Fruit fly (Drosophila melanogaster) whole organism, wandering third instar larva: ENCODE data around the gene CG2202.

Experiments
- Abd-B ChIP-seq: fragments of >200 bp; optimal IDR thresholded peaks from 2 replicates; lab custom pipeline; 2017; ENCODE audit warnings: missing biosample characterization, missing genetic modification characterization
- CG32264 ChIP-seq: fragments of 200-800 bp; sonication (Bioruptor generic); optimal IDR thresholded peaks from 2 replicates; lab custom pipeline; 2016; ENCODE audit warnings: missing biosample characterization, missing genetic modification characterization
- CG9705 ChIP-seq: fragments of 200-800 bp; sonication (Bioruptor generic); optimal IDR thresholded peaks from 2 replicates; lab custom pipeline; 2018; ENCODE audit warnings: missing biosample characterization, mild to moderate bottlenecking, missing genetic modification characterization
- CrebA ChIP-seq: fragments of 200-800 bp; sonication (Bioruptor generic); optimal IDR thresholded peaks from 2 replicates; lab custom pipeline; 2016; ENCODE audit warnings: missing biosample characterization, mild to moderate bottlenecking, missing genetic modification characterization, borderline replicate concordance
- Dfd ChIP-seq: fragments of >200 bp; optimal IDR thresholded peaks from 2 replicates; lab custom pipeline; 2017; ENCODE audit warnings: missing biosample characterization, missing genetic modification characterization
- Dif ChIP-seq: fragments of 200-275, 200-300 bp; sonication (Bioruptor generic); optimal IDR thresholded peaks from 2 replicates; lab custom pipeline; 2018; ENCODE audit warnings: missing biosample characterization, missing genetic modification characterization; ENCODE audit not compliant: partially characterized antibody
- GATAd ChIP-seq: sonication (Bioruptor generic); optimal IDR thresholded peaks from 2 replicates; lab custom pipeline; 2016; ENCODE audit warnings: missing biosample characterization, missing genetic modification characterization
- HLH106 ChIP-seq: fragments of 200-800 bp; optimal IDR thresholded peaks from 3 replicates; lab custom pipeline; 2019; ENCODE audit warnings: missing biosample characterization, mild to moderate bottlenecking, missing genetic modification characterization, moderate library complexity
- Hnf4 ChIP-seq: fragments of 200-800 bp; sonication (Bioruptor generic); optimal IDR thresholded peaks from 2 replicates; lab custom pipeline; 2016; ENCODE audit warnings: missing biosample characterization, mild to moderate bottlenecking, missing genetic modification characterization
- Hr83 ChIP-seq: fragments of 200-300 bp; sonication (Bioruptor generic); optimal IDR thresholded peaks from 2 replicates; lab custom pipeline; 2016; ENCODE audit warnings: missing biosample characterization, mild to moderate bottlenecking, missing genetic modification characterization, moderate library complexity; ENCODE audit not compliant: poor library complexity, severe bottlenecking
- Jra ChIP-seq: sonication (Bioruptor generic); optimal IDR thresholded peaks from 2 replicates; lab custom pipeline; 2016; ENCODE audit warnings: missing biosample characterization, missing genetic modification characterization
- Mio ChIP-seq: sonication (Bioruptor generic); optimal IDR thresholded peaks from 2 replicates; lab custom pipeline; 2016; ENCODE audit warnings: missing biosample characterization, missing genetic modification characterization
- N ChIP-seq: fragments of >200 bp; optimal IDR thresholded peaks from 2 replicates; lab custom pipeline; 2018; ENCODE audit warnings: missing biosample characterization, missing external identifiers, missing genetic modification characterization
- Vsx2 ChIP-seq: fragments of 200-300, 225-300 bp; sonication (Bioruptor generic); optimal IDR thresholded peaks from 2 replicates; lab custom pipeline; 2018; ENCODE audit warnings: missing biosample characterization, missing genetic modification characterization; ENCODE audit not compliant: partially characterized antibody
- br ChIP-seq: fragments of 200-800 bp; sonication (Bioruptor generic); optimal IDR thresholded peaks from 2 replicates; lab custom pipeline; 2016; ENCODE audit warnings: missing biosample characterization, missing genetic modification characterization
- brk ChIP-seq: fragments of 200-800 bp; sonication (Bioruptor generic); optimal IDR thresholded peaks from 2 replicates; lab custom pipeline; 2016; ENCODE audit warnings: missing biosample characterization, mild to moderate bottlenecking, missing genetic modification characterization
- dl ChIP-seq, 2 experiments: fragments of 175-275, 200-275 bp in 1 of 2; fragments of 200-275 bp in 1 of 2; sonication (Bioruptor generic); optimal IDR thresholded peaks; lab custom pipeline; 2018; ENCODE audit warnings: mild to moderate bottlenecking in 2 of 2, missing biosample characterization in 2 of 2, missing genetic modification characterization in 2 of 2, moderate library complexity in 2 of 2; ENCODE audit not compliant: partially characterized antibody in 2 of 2, insufficient read depth in 1 of 2
- dsf ChIP-seq: sonication (Bioruptor generic); optimal IDR thresholded peaks from 2 replicates; lab custom pipeline; 2016; ENCODE audit warnings: missing biosample characterization, missing genetic modification characterization, borderline replicate concordance
- ey ChIP-seq: fragments of 200-800 bp; sonication (Bioruptor generic); optimal IDR thresholded peaks from 2 replicates; lab custom pipeline; 2016; ENCODE audit warnings: missing biosample characterization, missing genetic modification characterization
- foxo ChIP-seq, 2 experiments: fragments of 200-800 bp; sonication (Bioruptor generic); optimal IDR thresholded peaks; 2 replicates in 1 of 2; 3 replicates in 1 of 2; lab custom pipeline; 2016 to 2017; ENCODE audit warnings: missing biosample characterization in 2 of 2, missing genetic modification characterization in 2 of 2
- fru ChIP-seq: fragments of 200-800 bp; sonication (Bioruptor generic); optimal IDR thresholded peaks from 3 replicates; lab custom pipeline; 2016; ENCODE audit warnings: missing biosample characterization, mild to moderate bottlenecking, missing genetic modification characterization
- h ChIP-seq: fragments of 200-800 bp; sonication (Bioruptor generic); optimal IDR thresholded peaks from 3 replicates; lab custom pipeline; 2016; ENCODE audit warnings: missing biosample characterization, mild to moderate bottlenecking, missing genetic modification characterization
- jim ChIP-seq: fragments of 175-275, 200-325 bp; sonication (Bioruptor generic); optimal IDR thresholded peaks from 2 replicates; lab custom pipeline; 2016; ENCODE audit warnings: missing biosample characterization, mild to moderate bottlenecking, missing genetic modification characterization
- pan ChIP-seq: fragments of >200 bp; optimal IDR thresholded peaks from 2 replicates; lab custom pipeline; 2017
- psq ChIP-seq: fragments of 200-800 bp; sonication (Bioruptor generic); optimal IDR thresholded peaks from 3 replicates; lab custom pipeline; 2017; ENCODE audit warnings: missing biosample characterization, mild to moderate bottlenecking, missing genetic modification characterization, moderate library complexity
- sage ChIP-seq: fragments of 200-800 bp; sonication (Bioruptor generic); optimal IDR thresholded peaks from 2 replicates; lab custom pipeline; 2016; ENCODE audit warnings: missing biosample characterization, mild to moderate bottlenecking, missing genetic modification characterization
- sv ChIP-seq: fragments of 200-800 bp; sonication (Bioruptor generic); optimal IDR thresholded peaks from 3 replicates; lab custom pipeline; 2016; ENCODE audit warnings: missing biosample characterization, missing genetic modification characterization
- tai ChIP-seq: sonication (Bioruptor generic); optimal IDR thresholded peaks from 2 replicates; lab custom pipeline; 2016; ENCODE audit warnings: missing biosample characterization, missing genetic modification characterization
- woc ChIP-seq: sonication (Bioruptor generic); optimal IDR thresholded peaks from 2 replicates; lab custom pipeline; 2016; ENCODE audit warnings: missing biosample characterization, mild to moderate bottlenecking, missing genetic modification characterization

The CG2202 gene

DNA sequence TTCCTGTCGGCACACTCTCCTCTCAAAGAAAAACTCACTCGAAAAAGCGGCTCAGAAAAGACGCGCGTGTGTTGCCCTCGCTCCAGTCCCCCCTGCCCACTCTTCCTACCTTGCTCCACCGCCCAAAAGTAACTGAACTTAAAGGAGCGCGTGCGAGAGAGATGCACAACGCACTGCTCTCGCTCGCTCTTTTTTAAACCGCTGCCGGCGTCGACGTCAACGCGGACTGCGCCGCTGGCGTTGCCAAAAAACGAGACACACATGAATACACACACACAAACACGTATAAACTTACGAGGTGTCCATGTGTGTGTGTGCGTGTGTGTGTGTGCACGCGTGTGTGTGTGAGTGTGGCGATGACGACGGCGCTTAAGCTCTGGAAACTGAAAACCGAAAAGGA, 31.7 kb upstream of the CG2202 start:
- no peak for TF ChIP-seq Dif
- peak; percentile 70 for TF ChIP-seq psq (GFP tag; lab: Kevin White, UChicago)
- TF ChIP-seq fru (GFP tag; lab: Kevin White, UChicago): peak; percentile 89
- TF ChIP-seq CrebA (GFP tag; lab: Kevin White, UChicago): peak; percentile 7

DNA sequence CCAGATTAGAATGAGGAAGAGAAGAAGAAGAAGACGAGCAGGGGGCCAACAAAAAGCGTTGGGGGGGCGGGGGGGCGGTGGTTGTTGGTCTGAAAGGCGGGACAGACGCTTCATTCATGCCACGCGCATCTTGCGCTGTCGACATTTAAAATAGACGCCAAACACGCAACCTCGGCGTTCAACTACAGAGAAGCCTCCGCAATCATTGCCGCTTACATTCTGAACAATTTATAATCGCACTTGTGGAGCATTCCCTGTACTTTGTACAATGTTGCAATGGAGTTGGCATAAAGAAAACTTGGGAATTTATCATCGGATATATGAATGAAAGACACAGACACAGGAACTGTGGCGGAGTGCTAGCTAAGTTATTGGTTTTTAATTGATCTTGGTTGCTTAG, 27.8 kb upstream of the CG2202 start:
- no peak for TF ChIP-seq pan (lab: Kevin White, UChicago)
- TF ChIP-seq Jra (GFP tag; lab: Kevin White, UChicago): no peak
- no peak for TF ChIP-seq fru (GFP tag; lab: Kevin White, UChicago)
- TF ChIP-seq dsf (GFP tag; lab: Kevin White, UChicago): no peak
- TF ChIP-seq Hr83 (GFP tag; lab: Kevin White, UChicago): no peak
- no peak for TF ChIP-seq tai (GFP tag; lab: Kevin White, UChicago)
- no peak for TF ChIP-seq br (GFP tag; lab: Kevin White, UChicago)
- no peak for TF ChIP-seq h
- TF ChIP-seq CG32264: no peak
- no peak for TF ChIP-seq Dif
- no peak for TF ChIP-seq CG9705
- no peak for TF ChIP-seq ey
- TF ChIP-seq sage (GFP tag; lab: Kevin White, UChicago): no peak
- no peak for TF ChIP-seq Abd-B (GFP tag; lab: Kevin White, UChicago)
- TF ChIP-seq psq (GFP tag; lab: Kevin White, UChicago): no peak
- TF ChIP-seq woc: no peak
- TF ChIP-seq Hnf4 (GFP tag; lab: Kevin White, UChicago): no peak
- no peak for TF ChIP-seq foxo (GFP tag; optimal IDR thresholded peaks at IDR 0.05; lab: Kevin White, UChicago)

DNA sequence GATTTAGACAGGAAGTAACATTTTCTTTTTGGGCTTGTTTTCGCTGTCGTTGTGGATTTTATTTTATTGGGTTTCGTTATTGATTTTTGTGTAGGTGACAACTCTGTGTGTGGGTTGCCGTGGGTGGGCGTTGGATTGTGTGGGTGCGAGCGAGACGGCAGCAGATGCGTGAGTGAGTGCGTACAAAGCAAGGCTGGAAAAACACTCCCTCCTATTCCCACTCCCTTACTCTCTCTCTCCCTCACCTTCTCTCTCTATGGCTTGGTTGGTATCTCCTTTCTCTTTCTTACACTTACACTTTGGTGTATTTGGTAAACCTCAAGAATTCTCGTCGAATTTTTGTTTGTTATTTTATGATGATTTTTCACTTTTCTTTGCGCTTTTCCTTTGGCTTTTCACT, 26.5 kb upstream of the CG2202 start:
- TF ChIP-seq fru (GFP tag; lab: Kevin White, UChicago) (no peak), Hnf4 (GFP tag; lab: Kevin White, UChicago) (no peak), Dif (no peak), Vsx2 (GFP tag; lab: Kevin White, UChicago) (no peak), ey (no peak), brk (GFP tag; lab: Kevin White, UChicago) (no peak), psq (GFP tag; lab: Kevin White, UChicago) (no peak), sv (GFP tag; lab: Kevin White, UChicago) (no peak)

DNA sequence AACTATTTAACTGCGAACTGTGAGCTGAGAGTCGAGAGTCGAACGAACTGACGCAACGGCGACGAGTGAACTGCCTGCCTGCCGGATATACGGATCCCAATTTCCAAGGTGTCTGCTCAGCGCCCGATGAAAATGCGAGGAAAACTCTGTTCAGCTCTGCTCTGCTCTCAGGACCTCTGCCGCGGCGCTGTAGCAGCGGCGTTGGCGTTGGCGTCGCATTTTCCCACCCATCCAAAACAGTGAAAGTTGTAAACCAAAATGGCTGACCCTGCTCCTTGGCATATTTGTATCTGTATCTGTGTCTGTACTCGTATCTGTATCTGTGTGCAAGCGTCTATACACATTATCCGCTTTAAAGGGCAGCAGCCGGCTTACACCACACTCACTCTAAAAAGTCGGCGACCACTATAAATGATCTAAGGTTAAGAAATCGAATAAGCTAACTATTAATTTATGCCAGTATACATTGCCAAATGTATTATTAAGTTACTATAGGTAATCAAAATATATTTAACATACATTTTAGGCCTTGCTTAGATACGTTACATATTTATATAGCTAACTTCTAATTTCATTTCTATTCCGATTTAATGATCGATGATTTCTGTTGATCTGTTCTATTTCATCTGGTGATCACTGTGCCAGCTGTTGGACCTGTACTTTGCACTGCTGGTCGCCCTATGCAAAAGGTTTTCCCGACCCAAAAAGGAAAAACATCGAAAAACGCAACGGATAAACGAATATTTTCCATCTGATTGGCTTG, 25.7 kb upstream of the CG2202 start:
- TF ChIP-seq pan (lab: Kevin White, UChicago) (no peak), jim (GFP tag; lab: Kevin White, UChicago) (no peak), sv (GFP tag; lab: Kevin White, UChicago) (peak; percentile 11)

DNA sequence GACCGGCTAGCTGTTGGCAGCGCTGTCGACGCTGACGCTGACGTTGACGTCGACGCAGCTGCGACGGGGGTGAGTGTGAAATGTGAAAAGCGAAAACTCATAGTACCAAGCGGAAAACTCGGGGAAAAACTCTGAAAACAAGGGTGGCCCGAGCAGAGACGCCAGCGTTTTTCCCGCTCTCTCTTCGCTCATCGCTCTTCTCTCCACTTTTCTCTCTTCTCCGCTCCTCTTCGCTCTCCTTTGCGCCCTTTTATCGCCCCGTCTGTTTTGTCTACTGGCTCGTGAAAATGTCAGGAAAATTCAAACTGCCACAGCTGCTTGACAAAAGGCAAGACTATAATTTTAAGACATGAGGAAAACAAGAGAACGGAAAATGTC, 25.1 kb upstream of the CG2202 start:
- TF ChIP-seq N (GFP tag; lab: Kevin White, UChicago) (no peak), dl (GFP tag; optimal IDR thresholded peaks at IDR 0.05; lab: Kevin White, UChicago; ENCODE audit: insufficient read depth in 1 of 2, partially characterized antibody in 2 of 2) (no peak), Dif (no peak), sage (GFP tag; lab: Kevin White, UChicago) (no peak), fru (GFP tag; lab: Kevin White, UChicago) (no peak), GATAd (GFP tag; lab: Kevin White, UChicago) (no peak), tai (GFP tag; lab: Kevin White, UChicago) (no peak), br (GFP tag; lab: Kevin White, UChicago) (no peak), sv (GFP tag; lab: Kevin White, UChicago) (no peak)

DNA sequence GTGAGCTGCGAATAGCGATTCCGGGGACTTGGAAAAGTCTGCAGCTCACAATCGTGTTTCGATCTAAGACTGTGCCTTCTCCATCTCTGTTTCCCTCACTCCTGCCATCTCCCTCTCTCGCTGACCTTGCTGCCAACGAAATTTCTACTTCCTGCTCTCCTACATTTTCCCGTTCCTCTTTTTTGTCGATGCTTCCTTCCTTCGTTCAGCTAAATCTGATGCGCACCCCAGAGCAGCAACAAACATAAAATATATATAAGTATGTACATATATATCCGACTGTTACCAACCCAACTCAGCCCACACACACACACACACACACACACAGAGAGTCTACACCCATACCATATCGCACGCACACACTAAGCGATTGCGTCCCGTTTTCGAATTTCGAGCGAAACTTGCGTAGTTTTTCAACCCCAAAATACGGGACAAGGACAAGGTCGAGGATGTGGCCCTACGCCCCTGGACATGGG, 24.3 kb upstream of the CG2202 start, which contains the start of gene Imp:
Gene Imp, minus strand, starts transcription at position 51 of the 476 bp plus-strand sequence.
- TF ChIP-seq HLH106 (tag; lab: Kevin White, UChicago) (no peak), Dfd (peak; percentile 14), brk (GFP tag; lab: Kevin White, UChicago) (no peak), Mio (GFP tag; lab: Kevin White, UChicago) (no peak), tai (GFP tag; lab: Kevin White, UChicago) (no peak)
